Worm (Caenorhabditis elegans): ENCODE measurements around the gene T12A7.9.

DNA sequence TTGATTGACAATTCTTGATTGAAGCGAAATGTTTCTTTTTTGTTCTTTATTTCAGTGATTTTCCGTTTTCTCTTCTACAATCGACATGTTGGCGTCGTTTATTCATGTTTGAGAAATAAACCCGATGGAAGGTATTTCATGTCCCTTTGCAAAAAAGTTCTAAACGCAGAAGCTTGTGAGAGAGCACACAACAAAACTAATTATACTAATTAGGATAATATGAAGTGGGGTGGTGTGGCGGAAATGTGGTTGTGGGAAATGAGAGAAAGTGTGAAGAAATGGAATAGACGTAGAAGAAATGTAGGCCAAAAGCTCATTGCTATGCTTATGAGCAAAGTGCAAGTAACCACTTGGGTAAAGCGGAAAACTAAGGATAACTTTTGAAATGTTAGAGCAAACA, 27.0 kb upstream of the T12A7.9 start:
- TF ChIP-seq pha-4 (tag; optimal IDR thresholded peaks at IDR 0.05) (no peak), nhr-237 (tag; optimal IDR thresholded peaks at IDR 0.05) (no peak), nhr-12 (tag; optimal IDR thresholded peaks at IDR 0.05) (no peak), ama-1 (optimal IDR thresholded peaks at IDR 0.05) (no peak), fkh-10 (GFP tag; optimal IDR thresholded peaks at IDR 0.05) (no peak), nhr-28 (tag; optimal IDR thresholded peaks at IDR 0.05) (no peak)
